Worm (Caenorhabditis elegans) whole organism, early embryonic: Measurements from ENCODE around the gene C36B7.4.

Source experiments
- B0310.2 ChIP-seq: sonication (generic microtip); optimal IDR thresholded peaks from 2 replicates; lab custom pipeline; 2016; ENCODE audit warnings: mild to moderate bottlenecking, missing genetic modification characterization, missing compliant biosample characterization
- F13C5.2 ChIP-seq: sonication (generic microtip); optimal IDR thresholded peaks from 2 replicates; lab custom pipeline; 2017; ENCODE audit warnings: mild to moderate bottlenecking, missing genetic modification characterization, inconsistent platforms, missing compliant biosample characterization
- aly-1 ChIP-seq: sonication (generic microtip); optimal IDR thresholded peaks from 2 replicates; lab custom pipeline; 2016; ENCODE audit warnings: missing genetic modification characterization, missing compliant biosample characterization
- ama-1 ChIP-seq: fragments of 150-350 bp; optimal IDR thresholded peaks from 2 replicates; lab custom pipeline; 2014
- ets-7 ChIP-seq: sonication (generic microtip); optimal IDR thresholded peaks from 2 replicates; lab custom pipeline; 2016; ENCODE audit warnings: missing genotype, missing genetic modification characterization, missing compliant biosample characterization
- flt-1 ChIP-seq: fragments of 200-800 bp; sonication (Bioruptor generic); IDR thresholded peaks from 2 replicates; pipeline ENCODE4 v1.3.6; 2022; ENCODE audit warnings: missing genetic modification characterization, missing compliant biosample characterization
- hmbx-1 ChIP-seq: sonication (generic microtip); optimal IDR thresholded peaks from 2 replicates; lab custom pipeline; 2016; ENCODE audit warnings: mild to moderate bottlenecking, missing genetic modification characterization, missing compliant biosample characterization
- hmg-4 ChIP-seq: fragments of 200-800 bp; sonication (Bioruptor generic); optimal IDR thresholded peaks from 2 replicates; lab custom pipeline; 2018; ENCODE audit warnings: mild to moderate bottlenecking, missing genetic modification characterization, missing compliant biosample characterization
- hnd-1 ChIP-seq: sonication (generic microtip); optimal IDR thresholded peaks from 2 replicates; lab custom pipeline; 2016; ENCODE audit warnings: missing genetic modification characterization, missing compliant biosample characterization
- pes-1 ChIP-seq: fragments of 200-800 bp; sonication (Bioruptor generic); IDR thresholded peaks from 2 replicates; pipeline ENCODE4 v1.3.6; 2022; ENCODE audit warnings: missing genetic modification reagents, missing genetic modification characterization, missing compliant biosample characterization
- scrt-1 ChIP-seq: fragments of 200-800 bp; sonication (Bioruptor generic); IDR thresholded peaks from 2 replicates; pipeline ENCODE4 v1.3.6; 2022; ENCODE audit warnings: missing genetic modification characterization, missing compliant biosample characterization
- sea-1 ChIP-seq: fragments of 200-800 bp; sonication (Bioruptor generic); conservative IDR thresholded peaks from 2 replicates; pipeline ENCODE4 v1.3.6; 2022; ENCODE audit warnings: missing genetic modification characterization, missing compliant biosample characterization
- tbx-11 ChIP-seq: fragments of 200-800 bp; sonication (Bioruptor generic); IDR thresholded peaks from 2 replicates; pipeline ENCODE4 v1.3.6; 2022; ENCODE audit warnings: missing genetic modification characterization, missing compliant biosample characterization
- tbx-37 ChIP-seq: fragments of 200-800 bp; sonication (Bioruptor generic); conservative IDR thresholded peaks from 2 replicates; pipeline ENCODE4 v1.3.6; 2022; ENCODE audit warnings: missing genetic modification reagents, missing genetic modification characterization, missing compliant biosample characterization

- no peak for TF ChIP-seq ama-1 (lab: Kevin White, UChicago)
- no peak for TF ChIP-seq hmbx-1 (tag; lab: Kevin White, UChicago)
- TF ChIP-seq aly-1 (tag; lab: Kevin White, UChicago) = no peak
- no peak for TF ChIP-seq tbx-37
- TF ChIP-seq F13C5.2 (tag; lab: Kevin White, UChicago) = no peak
- no peak for TF ChIP-seq ets-7 (tag; lab: Kevin White, UChicago)
- TF ChIP-seq B0310.2 (tag; lab: Kevin White, UChicago) = no peak
- TF ChIP-seq flt-1 (GFP tag; lab: Robert Waterston, UW) = no peak
- TF ChIP-seq hmg-4 = no peak
- no peak for TF ChIP-seq sea-1 (GFP tag; lab: Robert Waterston, UW)
- no peak for TF ChIP-seq scrt-1
- TF ChIP-seq hnd-1 (tag; lab: Kevin White, UChicago) = no peak
- TF ChIP-seq pes-1 (GFP tag; lab: Robert Waterston, UW) = no peak
- no peak for TF ChIP-seq tbx-11 (GFP tag; lab: Robert Waterston, UW)
These were observed 15.7 kb upstream of the C36B7.4 start, which contains the start of gene C36B7.3 for ce11 chrX:7101477-7101876.
